Worm (Caenorhabditis elegans) whole organism, L1 larva: ENCODE measurements around the gene fard-1.

Source experiments
- aly-2 ChIP-seq: fragments of 150-350 bp; optimal IDR thresholded peaks from 2 replicates; lab custom pipeline; 2014; ENCODE audit warnings: missing biosample characterization, missing genetic modification characterization
- ama-1 ChIP-seq: fragments of 150-350 bp; optimal IDR thresholded peaks from 2 replicates; lab custom pipeline; 2014
- ceh-82 ChIP-seq, 3 experiments: fragments of 150-350 bp in 1 of 3; sonication (generic microtip) in 2 of 3; optimal IDR thresholded peaks; 2 replicates each; lab custom pipeline; 2014 to 2017; ENCODE audit warnings: missing biosample characterization in 3 of 3, missing genetic modification characterization in 3 of 3
- egl-27 ChIP-seq, 2 experiments: fragments of 150-350 bp in 1 of 2; sonication (generic microtip); optimal IDR thresholded peaks; 3 replicates each; lab custom pipeline; 2017 to 2018; ENCODE audit warnings: missing biosample characterization in 2 of 2, missing genetic modification characterization in 2 of 2, missing genetic modification reagents in 2 of 2
- isw-1 ChIP-seq: fragments of 200-800 bp; sonication (Bioruptor generic); IDR thresholded peaks from 2 replicates; pipeline ENCODE4 v1.3.6; 2022; ENCODE audit warnings: missing genetic modification characterization, missing compliant biosample characterization
- jun-1 ChIP-seq: fragments of 150-350 bp; optimal IDR thresholded peaks from 2 replicates; lab custom pipeline; 2014; ENCODE audit warnings: missing biosample characterization, missing genetic modification reagents, missing genetic modification characterization
- rnt-1 ChIP-seq: sonication (generic microtip); optimal IDR thresholded peaks from 2 replicates; lab custom pipeline; 2016; ENCODE audit warnings: mild to moderate bottlenecking, missing genetic modification characterization, moderate library complexity, missing compliant biosample characterization
- tbx-2 ChIP-seq: sonication (generic microtip); optimal IDR thresholded peaks from 2 replicates; lab custom pipeline; 2016; ENCODE audit warnings: missing genetic modification characterization, missing compliant biosample characterization
- unc-62 ChIP-seq: fragments of 150-350 bp; optimal IDR thresholded peaks from 2 replicates; lab custom pipeline; 2014; ENCODE audit warnings: missing biosample characterization, missing genetic modification reagents, missing genetic modification characterization

ce11 chrX:2909227-2909626 lies 23.9 kb upstream of the fard-1 start, which contains the start of gene nmy-1:
- TF ChIP-seq rnt-1 (tag; lab: Kevin White, UChicago) (no peak), unc-62 (GFP tag; lab: Kevin White, UChicago) (no peak), aly-2 (tag; lab: Kevin White, UChicago) (no peak), jun-1 (tag; lab: Kevin White, UChicago) (no peak), egl-27 (tag; optimal IDR thresholded peaks at IDR 0.05; lab: Kevin White, UChicago) (no peak), isw-1 (no peak), tbx-2 (no peak), ama-1 (no peak), ceh-82 (tag; optimal IDR thresholded peaks at IDR 0.05; lab: Kevin White, UChicago) (no peak)
